Worm (Caenorhabditis elegans): ENCODE results near the gene sdhd-1.

DNA sequence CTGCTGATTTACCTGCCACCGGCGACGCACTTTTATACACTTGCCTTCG lies 33.1 kb downstream of the sdhd-1 start, which contains the start of gene ram-2:
- TF ChIP-seq ceh-44 (GFP tag; IDR thresholded peaks at IDR 0.05) (no peak), nhr-77 (tag; optimal IDR thresholded peaks at IDR 0.05) (no peak), F37D6.2 (tag; optimal IDR thresholded peaks at IDR 0.05) (no peak), dmd-9 (GFP tag; IDR thresholded peaks at IDR 0.05) (no peak), madf-9 (GFP tag; conservative IDR thresholded peaks at IDR 0.05) (no peak), spr-3 (GFP tag; optimal IDR thresholded peaks at IDR 0.05) (no peak), unc-39 (tag; optimal IDR thresholded peaks at IDR 0.05) (no peak), lin-13 (GFP tag; optimal IDR thresholded peaks at IDR 0.05) (no peak)

All from whole organism, L4 larva.